Worm (Caenorhabditis elegans): ENCODE measurements around the gene T10H9.8.

The T10H9.8 gene

ce11 chrV:6630769-6631168 is 21.4 kb upstream of the T10H9.8 start:
- no peak for TF ChIP-seq ceh-27 (GFP tag; optimal IDR thresholded peaks at IDR 0.05)
- TF ChIP-seq lin-26 (GFP tag; IDR thresholded peaks at IDR 0.05): no peak
- no peak for TF ChIP-seq bed-1 (GFP tag; IDR thresholded peaks at IDR 0.05)
- TF ChIP-seq rcor-1 (GFP tag; IDR thresholded peaks at IDR 0.05): no peak
- TF ChIP-seq nhr-90 (tag; optimal IDR thresholded peaks at IDR 0.05): no peak
- TF ChIP-seq nhr-27 (tag; optimal IDR thresholded peaks at IDR 0.05): no peak
- TF ChIP-seq ztf-26 (tag; optimal IDR thresholded peaks at IDR 0.05): no peak
- no peak for TF ChIP-seq F33H1.4 (GFP tag; IDR thresholded peaks at IDR 0.05)
- TF ChIP-seq ccch-3 (GFP tag; optimal IDR thresholded peaks at IDR 0.05): no peak
- no peak for TF ChIP-seq madf-8 (GFP tag; conservative IDR thresholded peaks at IDR 0.05)
- TF ChIP-seq unc-130 (GFP tag; optimal IDR thresholded peaks at IDR 0.05): no peak
- no peak for TF ChIP-seq K11D2.4 (GFP tag; IDR thresholded peaks at IDR 0.05)
- TF ChIP-seq Y67H2A.10 (GFP tag; conservative IDR thresholded peaks at IDR 0.05): no peak
- no peak for TF ChIP-seq D2030.7 (GFP tag; IDR thresholded peaks at IDR 0.05)
- TF ChIP-seq F52B5.7 (tag; optimal IDR thresholded peaks at IDR 0.05): no peak
- no peak for TF ChIP-seq Y95B8A.8 (GFP tag; IDR thresholded peaks at IDR 0.05)
- no peak for TF ChIP-seq hlh-26 (GFP tag; conservative IDR thresholded peaks at IDR 0.05)

ce11 chrV:6631866-6632265 is 20.3 kb upstream of the T10H9.8 start:
- TF ChIP-seq let-526 (GFP tag; IDR thresholded peaks at IDR 0.05) (no peak), die-1 (tag; optimal IDR thresholded peaks at IDR 0.05) (no peak), nhr-179 (tag; optimal IDR thresholded peaks at IDR 0.05) (no peak), F10E7.11 (tag; optimal IDR thresholded peaks at IDR 0.05) (no peak), hmg-20 (GFP tag; IDR thresholded peaks at IDR 0.05) (no peak), egrh-3 (GFP tag; IDR thresholded peaks at IDR 0.05) (no peak), F23B12.7 (tag; optimal IDR thresholded peaks at IDR 0.05; ENCODE audit: insufficient read depth) (no peak), ceh-27 (GFP tag; optimal IDR thresholded peaks at IDR 0.05) (no peak), cebp-1 (GFP tag; IDR thresholded peaks at IDR 0.05) (no peak), cebp-1 (tag; optimal IDR thresholded peaks at IDR 0.05) (no peak), snpc-3.4 (tag; optimal IDR thresholded peaks at IDR 0.05) (no peak), F57C9.4 (tag; optimal IDR thresholded peaks at IDR 0.05) (no peak), B0336.3 (GFP tag; IDR thresholded peaks at IDR 0.05) (no peak), xnd-1 (tag; optimal IDR thresholded peaks at IDR 0.05) (no peak), hlh-12 (tag; optimal IDR thresholded peaks at IDR 0.05) (no peak), zim-3 (tag; optimal IDR thresholded peaks at IDR 0.05) (no peak), snpc-1.1 (tag; optimal IDR thresholded peaks at IDR 0.05; ENCODE audit: insufficient read depth) (no peak), B0035.1 (tag; optimal IDR thresholded peaks at IDR 0.05) (no peak), efl-1 (GFP tag; optimal IDR thresholded peaks at IDR 0.05) (no peak), nhr-90 (tag; optimal IDR thresholded peaks at IDR 0.05) (no peak), ceh-100 (GFP tag; IDR thresholded peaks at IDR 0.05) (no peak)

- TF ChIP-seq sptf-2 (GFP tag; optimal IDR thresholded peaks at IDR 0.05) (no peak), F57A8.1 (GFP tag; optimal IDR thresholded peaks at IDR 0.05) (no peak), lin-35 (GFP tag; optimal IDR thresholded peaks at IDR 0.05) (no peak), nfya-2 (GFP tag; IDR thresholded peaks at IDR 0.05) (no peak), hmg-20 (GFP tag; IDR thresholded peaks at IDR 0.05) (no peak)
Observed at ce11 chrV:6632925-6633324, 19.2 kb upstream of the T10H9.8 start, which contains the start of gene scd-2. Gene scd-2, plus strand, starts transcription at chrV:6633225.

All from whole organism, young adult.